Fruit fly (Drosophila melanogaster): ENCODE results near the gene emc.

emc gene

DNA sequence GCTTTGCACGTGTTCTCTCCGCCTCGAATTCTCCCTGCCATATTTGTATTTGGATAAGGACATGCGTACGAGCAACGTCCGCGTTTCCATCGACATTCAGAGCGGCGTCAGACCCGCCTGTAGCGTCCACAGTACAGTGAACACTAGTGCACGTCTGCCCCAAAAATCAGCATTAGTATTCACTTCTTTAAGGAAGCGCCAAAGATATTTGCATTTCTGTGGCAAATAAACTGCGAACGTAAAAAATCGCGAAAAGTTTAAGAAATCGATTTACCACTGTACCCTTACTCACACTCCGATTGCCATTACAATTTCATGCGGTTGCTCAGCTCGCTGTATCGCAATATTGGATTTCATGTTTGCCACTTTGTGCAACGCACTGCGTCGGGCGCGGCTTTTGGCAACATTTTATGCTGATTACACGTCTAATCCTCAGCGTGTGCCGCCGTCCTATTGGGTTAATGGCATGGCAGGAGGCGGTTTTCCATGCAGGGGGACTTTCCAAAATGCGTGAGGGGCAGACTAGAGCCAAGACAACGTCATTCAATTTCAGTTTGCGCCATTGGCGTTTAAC lies 53.6 kb downstream of the emc start (continued):
- TF ChIP-seq Atf3 (GFP tag; optimal IDR thresholded peaks at IDR 0.05) (peak; percentile 79), ind (GFP tag; optimal IDR thresholded peaks at IDR 0.05) (peak; percentile 90), CG31388 (GFP tag; optimal IDR thresholded peaks at IDR 0.05) (peak; percentile 55), slou (GFP tag; optimal IDR thresholded peaks at IDR 0.05) (peak; percentile 54), C15 (GFP tag; IDR thresholded peaks at IDR 0.05) (peak; percentile 82), CG9876 (GFP tag; optimal IDR thresholded peaks at IDR 0.05) (peak; percentile 77), CG3847 (GFP tag; IDR thresholded peaks at IDR 0.05) (peak; percentile 87), CG14860 (GFP tag; IDR thresholded peaks at IDR 0.05; ENCODE audit: partially characterized antibody) (no peak), CG18262 (tag; optimal IDR thresholded peaks at IDR 0.05) (peak; percentile 80), br (optimal IDR thresholded peaks at IDR 0.05) (no peak), en (GFP tag; optimal IDR thresholded peaks at IDR 0.05) (peak; percentile 66), dpn (GFP tag; optimal IDR thresholded peaks at IDR 0.05) (peak; percentile 91 to 93), phol (tag; optimal IDR thresholded peaks at IDR 0.05) (peak; percentile 79), bcd (GFP tag; optimal IDR thresholded peaks at IDR 0.05) (peak; percentile 85), pzg (GFP tag; optimal IDR thresholded peaks at IDR 0.05) (no peak), CG30403 (GFP tag; optimal IDR thresholded peaks at IDR 0.05) (peak; percentile 89), trem (tag; optimal IDR thresholded peaks at IDR 0.05) (peak; percentile 30), Bdp1 (GFP tag; optimal IDR thresholded peaks at IDR 0.05) (peak; percentile 68), wor (GFP tag; IDR thresholded peaks at IDR 0.05) (peak; percentile 78), psq (GFP tag; optimal IDR thresholded peaks at IDR 0.05) (peak; percentile 47), Hr39 (optimal IDR thresholded peaks at IDR 0.05) (no peak), lab (GFP tag; optimal IDR thresholded peaks at IDR 0.05) (peak; percentile 94), Jarid2 (GFP tag; optimal IDR thresholded peaks at IDR 0.05) (peak; percentile 28), hb (GFP tag; IDR thresholded peaks at IDR 0.05; ENCODE audit: partially characterized antibody) (no peak), ac (GFP tag; optimal IDR thresholded peaks at IDR 0.05) (peak; percentile 31), CG14965 (GFP tag; optimal IDR thresholded peaks at IDR 0.05; ENCODE audit: borderline replicate concordance) (no peak), nerfin-1 (tag; optimal IDR thresholded peaks at IDR 0.05) (peak; percentile 79), knrl (GFP tag; IDR thresholded peaks at IDR 0.05; ENCODE audit: partially characterized antibody) (no peak), CG8359 (GFP tag; optimal IDR thresholded peaks at IDR 0.05; ENCODE audit: borderline replicate concordance) (peak; percentile 54), CG3995 (GFP tag; optimal IDR thresholded peaks at IDR 0.05) (peak; percentile 30), dati (GFP tag; IDR thresholded peaks at IDR 0.05) (peak; percentile 75), abd-A (tag; optimal IDR thresholded peaks at IDR 0.05) (peak; percentile 70), Nf-YC (tag; optimal IDR thresholded peaks at IDR 0.05) (peak; percentile 61), CG9932 (GFP tag; IDR thresholded peaks at IDR 0.05) (peak; percentile 91), CG7839 (tag; optimal IDR thresholded peaks at IDR 0.05) (peak; percentile 89), fu2 (GFP tag; optimal IDR thresholded peaks at IDR 0.05) (peak; percentile 85)
